Fruit fly (Drosophila melanogaster) whole organism, embryonic: ENCODE results near the gene Osi21.

Experiments
- CG11696 ChIP-seq: fragments of 200-800 bp; sonication (Bioruptor generic); IDR thresholded peaks from 2 replicates; pipeline ENCODE4 v1.3.6; 2022; ENCODE audit warnings: missing biosample characterization, missing genetic modification characterization
- Lim3 ChIP-seq: fragments of 200-800 bp; sonication (Bioruptor generic); IDR thresholded peaks from 2 replicates; pipeline ENCODE4 v1.3.6; 2022; ENCODE audit warnings: missing biosample characterization, missing genetic modification characterization
- Neu2 ChIP-seq: fragments of 200-800 bp; sonication (Bioruptor generic); optimal IDR thresholded peaks from 3 replicates; lab custom pipeline; 2016; ENCODE audit warnings: missing biosample characterization, missing genetic modification characterization, borderline replicate concordance

dm6 chr2L:11326373-11326772 is 40.9 kb upstream of the Osi21 start:
- TF ChIP-seq Neu2 (GFP tag; lab: Kevin White, UChicago) (no peak), CG11696 (GFP tag; lab: Robert Waterston, UW) (no peak), Lim3 (GFP tag; lab: Robert Waterston, UW) (no peak)
